Worm (Caenorhabditis elegans) whole organism, late embryonic: ENCODE measurements around the gene C56C10.7.

Experiments used
- C38D4.7 ChIP-seq: fragments of 200-800 bp; sonication (Bioruptor generic); optimal IDR thresholded peaks from 2 replicates; lab custom pipeline; 2018; ENCODE audit warnings: mild to moderate bottlenecking, missing genetic modification characterization, moderate library complexity, missing compliant biosample characterization
- F13H6.1 ChIP-seq: sonication (generic microtip); optimal IDR thresholded peaks from 2 replicates; lab custom pipeline; 2016; ENCODE audit warnings: missing genetic modification characterization, missing compliant biosample characterization
- K02D7.2 ChIP-seq: sonication (generic microtip); optimal IDR thresholded peaks from 2 replicates; lab custom pipeline; 2017; ENCODE audit warnings: mild to moderate bottlenecking, missing genetic modification characterization, missing compliant biosample characterization
- K09A11.1 ChIP-seq: sonication (generic microtip); optimal IDR thresholded peaks from 2 replicates; lab custom pipeline; 2017; ENCODE audit warnings: antibody characterized with exemption, mild to moderate bottlenecking, missing genetic modification characterization, missing compliant biosample characterization; ENCODE audit not compliant: insufficient read depth
- T23F11.4 ChIP-seq: fragments of 200-800 bp; sonication (Bioruptor generic); optimal IDR thresholded peaks from 2 replicates; lab custom pipeline; 2018; ENCODE audit warnings: mild to moderate bottlenecking, missing genetic modification characterization, missing compliant biosample characterization
- Y22D7AL.16 ChIP-seq: sonication (generic microtip); optimal IDR thresholded peaks from 2 replicates; lab custom pipeline; 2016; ENCODE audit warnings: missing genetic modification characterization, missing compliant biosample characterization
- ahr-1 ChIP-seq: sonication (generic microtip); optimal IDR thresholded peaks from 2 replicates; lab custom pipeline; 2016; ENCODE audit warnings: missing genetic modification characterization, missing compliant biosample characterization
- ama-1 ChIP-seq: fragments of 150-350 bp; optimal IDR thresholded peaks from 2 replicates; lab custom pipeline; 2014
- ceh-14 ChIP-seq: sonication (generic microtip); optimal IDR thresholded peaks from 2 replicates; lab custom pipeline; 2016; ENCODE audit warnings: missing genotype, missing genetic modification characterization, missing compliant biosample characterization
- ceh-18 ChIP-seq: sonication (generic microtip); optimal IDR thresholded peaks from 2 replicates; lab custom pipeline; 2016; ENCODE audit warnings: missing genetic modification characterization, missing compliant biosample characterization
- ceh-19 ChIP-seq: fragments of 200-800 bp; sonication (Bioruptor generic); optimal IDR thresholded peaks from 2 replicates; lab custom pipeline; 2018; ENCODE audit warnings: mild to moderate bottlenecking, missing genetic modification characterization, missing compliant biosample characterization
- ceh-2 ChIP-seq: sonication (generic microtip); optimal IDR thresholded peaks from 2 replicates; lab custom pipeline; 2016; ENCODE audit warnings: missing genotype, missing genetic modification characterization, missing compliant biosample characterization
- ceh-22 ChIP-seq: sonication (generic microtip); optimal IDR thresholded peaks from 2 replicates; lab custom pipeline; 2017; ENCODE audit warnings: missing biosample characterization, missing genetic modification characterization
- ceh-24 ChIP-seq: sonication (generic microtip); optimal IDR thresholded peaks from 2 replicates; lab custom pipeline; 2016; ENCODE audit warnings: mild to moderate bottlenecking, missing genetic modification characterization, missing compliant biosample characterization
- ceh-30 ChIP-seq: fragments of 150-350 bp; optimal IDR thresholded peaks from 2 replicates; lab custom pipeline; 2014; ENCODE audit warnings: missing biosample characterization, missing genetic modification characterization
- ceh-31 ChIP-seq: sonication (generic microtip); optimal IDR thresholded peaks from 2 replicates; lab custom pipeline; 2016; ENCODE audit warnings: missing genetic modification characterization, missing compliant biosample characterization
- ceh-48 ChIP-seq: sonication (generic microtip); optimal IDR thresholded peaks from 2 replicates; lab custom pipeline; 2016; ENCODE audit warnings: missing genetic modification characterization, inconsistent platforms, missing compliant biosample characterization
- ceh-6 ChIP-seq: fragments of 200-800 bp; sonication (Bioruptor generic); optimal IDR thresholded peaks from 2 replicates; lab custom pipeline; 2018; ENCODE audit warnings: mild to moderate bottlenecking, missing genetic modification characterization, missing compliant biosample characterization
- ceh-9 ChIP-seq: sonication (generic microtip); optimal IDR thresholded peaks from 2 replicates; lab custom pipeline; 2016; ENCODE audit warnings: mild to moderate bottlenecking, missing genetic modification characterization, inconsistent platforms, missing compliant biosample characterization
- dmd-4 ChIP-seq: sonication (generic microtip); optimal IDR thresholded peaks from 2 replicates; lab custom pipeline; 2016; ENCODE audit warnings: borderline replicate concordance, missing genetic modification characterization, missing compliant biosample characterization
- elt-2 ChIP-seq: sonication (generic microtip); optimal IDR thresholded peaks from 2 replicates; lab custom pipeline; 2016; ENCODE audit warnings: missing genetic modification reagents, missing genetic modification characterization, missing compliant biosample characterization
- elt-4 ChIP-seq: sonication (generic microtip); optimal IDR thresholded peaks from 2 replicates; lab custom pipeline; 2016; ENCODE audit warnings: missing genetic modification characterization, missing compliant biosample characterization
- ets-4 ChIP-seq: sonication (generic microtip); optimal IDR thresholded peaks from 2 replicates; lab custom pipeline; 2016; ENCODE audit warnings: missing genetic modification characterization, missing compliant biosample characterization
- fax-1 ChIP-seq: sonication (generic microtip); optimal IDR thresholded peaks from 2 replicates; lab custom pipeline; 2016; ENCODE audit warnings: missing genotype, missing genetic modification characterization, missing compliant biosample characterization
- fkh-10 ChIP-seq: fragments of 150-350 bp; optimal IDR thresholded peaks from 2 replicates; lab custom pipeline; 2014; ENCODE audit warnings: missing biosample characterization, missing genetic modification reagents, missing genetic modification characterization
- gmeb-2 ChIP-seq: sonication (generic microtip); optimal IDR thresholded peaks from 2 replicates; lab custom pipeline; 2016; ENCODE audit warnings: missing genetic modification characterization, inconsistent platforms, missing compliant biosample characterization
- hlh-15 ChIP-seq: sonication (generic microtip); optimal IDR thresholded peaks from 2 replicates; lab custom pipeline; 2016; ENCODE audit warnings: missing genetic modification characterization, missing compliant biosample characterization
- hlh-30 ChIP-seq: sonication (generic microtip); optimal IDR thresholded peaks from 2 replicates; lab custom pipeline; 2017; ENCODE audit warnings: antibody characterized with exemption, missing genetic modification characterization, missing compliant biosample characterization; ENCODE audit not compliant: insufficient read depth
- hlh-6 ChIP-seq: sonication (generic microtip); optimal IDR thresholded peaks from 2 replicates; lab custom pipeline; 2016; ENCODE audit warnings: missing genotype, missing genetic modification characterization, missing compliant biosample characterization
- hlh-8 ChIP-seq: sonication (generic microtip); optimal IDR thresholded peaks from 2 replicates; lab custom pipeline; 2016; ENCODE audit warnings: missing genotype, missing genetic modification characterization, missing compliant biosample characterization
- lim-6 ChIP-seq: sonication (generic microtip); optimal IDR thresholded peaks from 2 replicates; lab custom pipeline; 2016; ENCODE audit warnings: missing genetic modification characterization, missing compliant biosample characterization
- lin-11 ChIP-seq: fragments of 200-800 bp; sonication (Bioruptor generic); optimal IDR thresholded peaks from 2 replicates; lab custom pipeline; 2018; ENCODE audit warnings: mild to moderate bottlenecking, missing genetic modification characterization, missing compliant biosample characterization
- mec-3 ChIP-seq: sonication (generic microtip); optimal IDR thresholded peaks from 2 replicates; lab custom pipeline; 2016; ENCODE audit warnings: borderline replicate concordance, missing genetic modification characterization, missing compliant biosample characterization
- nfya-1 ChIP-seq: sonication (generic microtip); optimal IDR thresholded peaks from 2 replicates; lab custom pipeline; 2017; ENCODE audit warnings: missing genetic modification characterization, mild to moderate bottlenecking, missing compliant biosample characterization, antibody characterized with exemption, moderate library complexity
- nhr-232 ChIP-seq: sonication (generic microtip); optimal IDR thresholded peaks from 2 replicates; lab custom pipeline; 2016; ENCODE audit warnings: missing genetic modification characterization, missing compliant biosample characterization
- npax-4 ChIP-seq: sonication (generic microtip); optimal IDR thresholded peaks from 2 replicates; lab custom pipeline; 2016; ENCODE audit warnings: missing genetic modification characterization, missing compliant biosample characterization
- odd-2 ChIP-seq: sonication (generic microtip); optimal IDR thresholded peaks from 2 replicates; lab custom pipeline; 2017; ENCODE audit warnings: antibody characterized with exemption, mild to moderate bottlenecking, missing genetic modification characterization, missing compliant biosample characterization
- pag-3 ChIP-seq: sonication (generic microtip); optimal IDR thresholded peaks from 2 replicates; lab custom pipeline; 2016; ENCODE audit warnings: missing compliant biosample characterization, missing genetic modification characterization, borderline replicate concordance
- pat-9 ChIP-seq: fragments of 200-800 bp; sonication (Bioruptor generic); optimal IDR thresholded peaks from 2 replicates; lab custom pipeline; 2018; ENCODE audit warnings: mild to moderate bottlenecking, missing genetic modification characterization, moderate library complexity, missing compliant biosample characterization
- pax-1 ChIP-seq: fragments of 150-350 bp; optimal IDR thresholded peaks from 2 replicates; lab custom pipeline; 2014; ENCODE audit warnings: missing biosample characterization, missing genetic modification characterization
- pha-2 ChIP-seq: sonication (generic microtip); optimal IDR thresholded peaks from 2 replicates; lab custom pipeline; 2017; ENCODE audit warnings: mild to moderate bottlenecking, missing genetic modification characterization, missing compliant biosample characterization
- pha-4 ChIP-seq: fragments of 150-350 bp; optimal IDR thresholded peaks from 2 replicates; lab custom pipeline; 2018; ENCODE audit warnings: missing biosample characterization, missing genetic modification reagents, missing genetic modification characterization
- pqm-1 ChIP-seq: sonication (generic microtip); optimal IDR thresholded peaks from 2 replicates; lab custom pipeline; 2016; ENCODE audit warnings: missing genetic modification characterization, missing compliant biosample characterization
- pros-1 ChIP-seq: fragments of 150-350 bp; optimal IDR thresholded peaks from 2 replicates; lab custom pipeline; 2014; ENCODE audit warnings: missing biosample characterization, missing genetic modification reagents, missing genetic modification characterization
- ref-2 ChIP-seq: sonication (generic microtip); optimal IDR thresholded peaks from 2 replicates; lab custom pipeline; 2016; ENCODE audit warnings: missing genetic modification characterization, missing compliant biosample characterization
- rnt-1 ChIP-seq: sonication (generic microtip); optimal IDR thresholded peaks from 2 replicates; lab custom pipeline; 2016; ENCODE audit warnings: missing genetic modification characterization, missing compliant biosample characterization
- sdc-2 ChIP-seq: sonication (generic microtip); optimal IDR thresholded peaks from 2 replicates; lab custom pipeline; 2016; ENCODE audit warnings: missing genotype, missing genetic modification characterization, missing compliant biosample characterization
- sox-2 ChIP-seq: fragments of 200-800 bp; sonication (Bioruptor generic); IDR thresholded peaks from 2 replicates; pipeline ENCODE4 v1.3.6; 2022; ENCODE audit warnings: missing genetic modification reagents, missing genetic modification characterization, missing compliant biosample characterization
- tbx-2 ChIP-seq: sonication (generic microtip); optimal IDR thresholded peaks from 2 replicates; lab custom pipeline; 2016; ENCODE audit warnings: missing genetic modification characterization, missing compliant biosample characterization
- unc-3 ChIP-seq, 2 experiments: fragments of 200-800 bp in 1 of 2; sonication (Bioruptor generic) in 1 of 2; sonication (generic microtip) in 1 of 2; conservative IDR thresholded peaks in 1 of 2; optimal IDR thresholded peaks in 1 of 2; 2 replicates each; pipeline versions ENCODE4 v1.3.6 to Lab custom; 2016 to 2022; ENCODE audit warnings: missing compliant biosample characterization in 2 of 2, missing genetic modification characterization in 2 of 2, missing genetic modification reagents in 1 of 2
- unc-86 ChIP-seq: sonication (generic microtip); optimal IDR thresholded peaks from 2 replicates; lab custom pipeline; 2016; ENCODE audit warnings: missing genetic modification characterization, missing compliant biosample characterization
- zip-5 ChIP-seq: sonication (generic microtip); optimal IDR thresholded peaks from 2 replicates; lab custom pipeline; 2016; ENCODE audit warnings: missing genetic modification characterization, missing compliant biosample characterization

The C56C10.7 gene

ce11 chrII:6588605-6589292 is 1.4 kb upstream of the C56C10.7 start, which contains the start of gene icd-1:
icd-1 (minus strand) TSS chrII:6588655.
- TF ChIP-seq nhr-232 (no peak), C38D4.7 (no peak), pha-4 (tag; lab: Kevin White, UChicago) (no peak), ceh-31 (tag; lab: Kevin White, UChicago) (peak; percentile 88), ceh-2 (tag; lab: Kevin White, UChicago) (no peak), sox-2 (GFP tag; lab: Robert Waterston, UW) (peak; percentile 4; the same call in 1 of the 2 replicates), hlh-30 (tag; lab: Kevin White, UChicago) (peak; percentile 80), K02D7.2 (tag; lab: Kevin White, UChicago) (no peak), lim-6 (tag; lab: Kevin White, UChicago) (peak; percentile 13), ceh-24 (no peak), npax-4 (tag; lab: Kevin White, UChicago) (no peak), nfya-1 (tag; lab: Kevin White, UChicago) (peak; percentile 96), gmeb-2 (no peak), tbx-2 (tag; lab: Kevin White, UChicago) (peak; percentile 87), dmd-4 (no peak), ceh-14 (tag; lab: Kevin White, UChicago) (peak; percentile 68), pha-2 (tag; lab: Kevin White, UChicago) (no peak), unc-3 (GFP tag; conservative IDR thresholded peaks at IDR 0.05; lab: Robert Waterston, UW) (no peak), unc-3 (tag; optimal IDR thresholded peaks at IDR 0.05; lab: Kevin White, UChicago) (no peak), ceh-22 (tag; lab: Kevin White, UChicago) (no peak), elt-2 (peak; percentile 66), F13H6.1 (no peak), K09A11.1 (tag; lab: Kevin White, UChicago) (peak; percentile 60), pax-1 (tag; lab: Kevin White, UChicago) (peak; percentile 87), pros-1 (tag; lab: Kevin White, UChicago) (peak; percentile 59), ceh-30 (tag; lab: Kevin White, UChicago) (peak; percentile 82), hlh-6 (no peak), rnt-1 (tag; lab: Kevin White, UChicago) (peak; percentile 72), ceh-9 (tag; lab: Kevin White, UChicago) (no peak), fkh-10 (GFP tag; lab: Kevin White, UChicago) (no peak), ceh-19 (GFP tag; lab: Kevin White, UChicago) (no peak), mec-3 (tag; lab: Kevin White, UChicago) (no peak), unc-86 (peak; percentile 39), hlh-8 (tag; lab: Kevin White, UChicago) (no peak), ahr-1 (no peak), T23F11.4 (GFP tag; lab: Kevin White, UChicago) (no peak), odd-2 (no peak), sdc-2 (tag; lab: Kevin White, UChicago) (no peak), hlh-15 (no peak), ceh-48 (tag; lab: Kevin White, UChicago) (peak; percentile 17), zip-5 (tag; lab: Kevin White, UChicago) (no peak), pat-9 (tag; lab: Kevin White, UChicago) (no peak), ref-2 (tag; lab: Kevin White, UChicago) (peak; percentile 78), ceh-18 (tag; lab: Kevin White, UChicago) (peak; percentile 93), elt-4 (tag; lab: Kevin White, UChicago) (no peak), fax-1 (tag; lab: Kevin White, UChicago) (peak; percentile 0), pag-3 (tag; lab: Kevin White, UChicago) (no peak), pqm-1 (tag; lab: Kevin White, UChicago) (no peak), ets-4 (tag; lab: Kevin White, UChicago) (no peak), ama-1 (no peak), lin-11 (no peak), ceh-6 (GFP tag; lab: Kevin White, UChicago) (no peak), Y22D7AL.16 (no peak)
